Fruit fly (Drosophila melanogaster) whole organism, prepupa: Measurements from ENCODE around the gene Hsc70-3.

Experiments
- Blimp-1 ChIP-seq: fragments of 200-800 bp; sonication (Bioruptor generic); optimal IDR thresholded peaks from 3 replicates; lab custom pipeline; 2017; ENCODE audit warnings: missing biosample characterization, missing genetic modification characterization, mild to moderate bottlenecking, moderate library complexity, missing genetic modification reagents
- CG10669 ChIP-seq: fragments of 200-800 bp; sonication (Bioruptor generic); optimal IDR thresholded peaks from 3 replicates; lab custom pipeline; 2018; ENCODE audit warnings: missing biosample characterization, mild to moderate bottlenecking, missing genetic modification characterization, moderate library complexity
- CG11294 ChIP-seq: fragments of 200-800 bp; sonication (Bioruptor generic); IDR thresholded peaks from 2 replicates; pipeline ENCODE4 v1.3.6; 2022; ENCODE audit warnings: missing biosample characterization, missing genetic modification characterization
- CG11762 ChIP-seq: fragments of 200-800 bp; sonication (Bioruptor generic); optimal IDR thresholded peaks from 3 replicates; lab custom pipeline; 2016; ENCODE audit warnings: missing biosample characterization, missing genetic modification characterization; ENCODE audit not compliant: insufficient read depth
- CG11902 ChIP-seq: fragments of 200-800 bp; sonication (Bioruptor generic); optimal IDR thresholded peaks from 3 replicates; lab custom pipeline; 2016; ENCODE audit warnings: missing biosample characterization, missing genetic modification characterization
- CG1621 ChIP-seq: fragments of 200-800 bp; sonication (Bioruptor generic); optimal IDR thresholded peaks from 3 replicates; lab custom pipeline; 2018; ENCODE audit warnings: missing biosample characterization, mild to moderate bottlenecking, missing genetic modification characterization
- CG16779 ChIP-seq: fragments of 200-800 bp; sonication (Bioruptor generic); optimal IDR thresholded peaks from 3 replicates; lab custom pipeline; 2017; ENCODE audit warnings: missing biosample characterization, mild to moderate bottlenecking, missing genetic modification characterization
- CG3032 ChIP-seq: fragments of 200-800 bp; optimal IDR thresholded peaks from 2 replicates; lab custom pipeline; 2019; ENCODE audit warnings: missing biosample characterization, mild to moderate bottlenecking, missing genetic modification characterization, moderate library complexity
- CG6163 ChIP-seq: fragments of 200-800 bp; sonication (Bioruptor generic); IDR thresholded peaks from 3 replicates; pipeline ENCODE4 v1.3.6; 2022; ENCODE audit warnings: missing biosample characterization, missing genetic modification characterization
- CG6276 ChIP-seq: fragments of 200-800 bp; sonication (Bioruptor generic); optimal IDR thresholded peaks from 2 replicates; lab custom pipeline; 2017; ENCODE audit warnings: missing biosample characterization, mild to moderate bottlenecking, missing genetic modification characterization
- CG6792 ChIP-seq: fragments of 200-800 bp; sonication (Bioruptor generic); optimal IDR thresholded peaks from 3 replicates; lab custom pipeline; 2016; ENCODE audit warnings: missing biosample characterization, missing genetic modification characterization
- CG7368 ChIP-seq: fragments of 200-800 bp; sonication (Bioruptor generic); optimal IDR thresholded peaks from 3 replicates; lab custom pipeline; 2016; ENCODE audit warnings: missing biosample characterization, missing genetic modification characterization
- CG8319 ChIP-seq: fragments of 200-800 bp; sonication (Bioruptor generic); optimal IDR thresholded peaks from 3 replicates; lab custom pipeline; 2016; ENCODE audit warnings: missing biosample characterization, missing genetic modification characterization
- CG8632 ChIP-seq: fragments of 200-800 bp; sonication (Bioruptor generic); optimal IDR thresholded peaks from 3 replicates; lab custom pipeline; 2016; ENCODE audit warnings: missing biosample characterization, missing genetic modification characterization
- CG9139 ChIP-seq: fragments of 200-800 bp; sonication (Bioruptor generic); optimal IDR thresholded peaks from 3 replicates; lab custom pipeline; 2017; ENCODE audit warnings: missing biosample characterization, mild to moderate bottlenecking, missing genetic modification characterization
- Eip93F ChIP-seq: fragments of 200-800 bp; sonication (Bioruptor generic); optimal IDR thresholded peaks from 2 replicates; lab custom pipeline; 2016; ENCODE audit warnings: missing biosample characterization, mild to moderate bottlenecking, missing genetic modification characterization
- Ets21C ChIP-seq: fragments of 200-800 bp; sonication (Bioruptor generic); optimal IDR thresholded peaks from 3 replicates; lab custom pipeline; 2016; ENCODE audit warnings: missing biosample characterization, missing genetic modification characterization
- Ets96B ChIP-seq: fragments of 200-800 bp; optimal IDR thresholded peaks from 2 replicates; lab custom pipeline; 2019; ENCODE audit warnings: missing biosample characterization, mild to moderate bottlenecking, missing genetic modification characterization, moderate library complexity
- Gug ChIP-seq: fragments of 200-800 bp; sonication (Bioruptor generic); IDR thresholded peaks from 2 replicates; pipeline ENCODE4 v1.3.6; 2022; ENCODE audit warnings: missing biosample characterization, missing genetic modification characterization
- Hr38 ChIP-seq: sonication (Bioruptor generic); optimal IDR thresholded peaks from 2 replicates; lab custom pipeline; 2016; ENCODE audit warnings: missing biosample characterization, missing genetic modification characterization
- Lpt ChIP-seq: fragments of 200-800 bp; sonication (Bioruptor generic); optimal IDR thresholded peaks from 3 replicates; lab custom pipeline; 2016; ENCODE audit warnings: missing biosample characterization, missing genetic modification characterization
- Met ChIP-seq: fragments of 200-800 bp; sonication (Bioruptor generic); optimal IDR thresholded peaks from 3 replicates; lab custom pipeline; 2016; ENCODE audit warnings: missing biosample characterization, missing genetic modification characterization
- Smox ChIP-seq: fragments of 200-800 bp; sonication (Bioruptor generic); optimal IDR thresholded peaks from 3 replicates; lab custom pipeline; 2016; ENCODE audit warnings: missing biosample characterization, missing genetic modification characterization
- Sox14 ChIP-seq: fragments of 200-800 bp; sonication (Bioruptor generic); optimal IDR thresholded peaks from 3 replicates; lab custom pipeline; 2016; ENCODE audit warnings: missing biosample characterization, missing genetic modification characterization
- Sox15 ChIP-seq: fragments of 200-800 bp; sonication (Bioruptor generic); optimal IDR thresholded peaks from 3 replicates; lab custom pipeline; 2016; ENCODE audit warnings: missing biosample characterization, missing genetic modification characterization
- achi ChIP-seq: fragments of 200-800 bp; sonication (Bioruptor generic); optimal IDR thresholded peaks from 3 replicates; lab custom pipeline; 2016; ENCODE audit warnings: missing biosample characterization, missing genetic modification characterization
- acj6 ChIP-seq: fragments of 200-800 bp; sonication (Bioruptor generic); optimal IDR thresholded peaks from 3 replicates; lab custom pipeline; 2016; ENCODE audit warnings: missing biosample characterization, missing genetic modification characterization
- cyc ChIP-seq: fragments of 200-800 bp; sonication (Bioruptor generic); optimal IDR thresholded peaks from 3 replicates; lab custom pipeline; 2016; ENCODE audit warnings: missing biosample characterization, missing genetic modification characterization
- dac ChIP-seq: fragments of 200-800 bp; sonication (Bioruptor generic); optimal IDR thresholded peaks from 2 replicates; lab custom pipeline; 2017; ENCODE audit warnings: missing biosample characterization, mild to moderate bottlenecking, missing genetic modification characterization
- dsx ChIP-seq: fragments of 200-800 bp; optimal IDR thresholded peaks from 3 replicates; lab custom pipeline; 2019; ENCODE audit warnings: missing biosample characterization, mild to moderate bottlenecking, missing genetic modification characterization, moderate library complexity; ENCODE audit not compliant: poor library complexity, severe bottlenecking
- eg ChIP-seq: fragments of 200-800 bp; sonication (Bioruptor generic); IDR thresholded peaks from 3 replicates; pipeline ENCODE4 v1.3.6; 2022; ENCODE audit warnings: missing biosample characterization, missing genetic modification characterization
- esn ChIP-seq: fragments of 200-800 bp; sonication (Bioruptor generic); optimal IDR thresholded peaks from 2 replicates; lab custom pipeline; 2016; ENCODE audit warnings: missing biosample characterization, mild to moderate bottlenecking, missing genetic modification characterization, moderate library complexity
- fd59A ChIP-seq: fragments of 200-800 bp; sonication (Bioruptor generic); optimal IDR thresholded peaks from 2 replicates; lab custom pipeline; 2017; ENCODE audit warnings: missing biosample characterization, mild to moderate bottlenecking, missing genetic modification characterization, missing genetic modification reagents
- fd85E ChIP-seq: fragments of 200-800 bp; sonication (Bioruptor generic); optimal IDR thresholded peaks from 3 replicates; lab custom pipeline; 2016; ENCODE audit warnings: missing biosample characterization, missing genetic modification characterization
- lz ChIP-seq: fragments of 200-800 bp; sonication (Bioruptor generic); optimal IDR thresholded peaks from 3 replicates; lab custom pipeline; 2016; ENCODE audit warnings: missing biosample characterization, missing genetic modification characterization
- net ChIP-seq: fragments of 200-800 bp; sonication (Bioruptor generic); optimal IDR thresholded peaks from 3 replicates; lab custom pipeline; 2016; ENCODE audit warnings: missing biosample characterization, missing genetic modification characterization
- pdm3 ChIP-seq: fragments of 200-800 bp; sonication (Bioruptor generic); optimal IDR thresholded peaks from 3 replicates; lab custom pipeline; 2016; ENCODE audit warnings: missing biosample characterization, missing genetic modification characterization
- salr ChIP-seq, 2 experiments: fragments of 200-800 bp; sonication (Bioruptor generic); optimal IDR thresholded peaks; 3 replicates each; lab custom pipeline; 2016 to 2018; ENCODE audit warnings: missing biosample characterization in 2 of 2, missing genetic modification characterization in 2 of 2, mild to moderate bottlenecking in 1 of 2
- spab ChIP-seq: fragments of 200-800 bp; sonication (Bioruptor generic); optimal IDR thresholded peaks from 2 replicates; lab custom pipeline; 2017; ENCODE audit warnings: missing biosample characterization, mild to moderate bottlenecking, missing genetic modification characterization, missing genetic modification reagents
- ss ChIP-seq, 2 experiments: fragments of 200-800 bp; sonication (Bioruptor generic); optimal IDR thresholded peaks; 2 replicates in 1 of 2; 3 replicates in 1 of 2; lab custom pipeline; 2017 to 2018; ENCODE audit warnings: mild to moderate bottlenecking in 2 of 2, missing biosample characterization in 2 of 2, missing genetic modification characterization in 2 of 2, moderate library complexity in 1 of 2
- svp ChIP-seq: fragments of 200-800 bp; sonication (Bioruptor generic); peaks from one replicate; lab custom pipeline; 2016; ENCODE audit warnings: missing biosample characterization, missing genetic modification characterization
- topi ChIP-seq: fragments of 200-800 bp; sonication (Bioruptor generic); optimal IDR thresholded peaks from 3 replicates; lab custom pipeline; 2016; ENCODE audit warnings: missing biosample characterization, missing genetic modification characterization
- vri ChIP-seq: fragments of 200-800 bp; sonication (Bioruptor generic); optimal IDR thresholded peaks from 3 replicates; lab custom pipeline; 2016; ENCODE audit warnings: missing biosample characterization, mild to moderate bottlenecking, missing genetic modification characterization

Gene Hsc70-3

dm6 chrX:11788187-11788870, 18.6 kb downstream of the Hsc70-3 start (continued):
- TF ChIP-seq CG16779 (tag; lab: Kevin White, UChicago) (peak; percentile 77), topi (GFP tag; lab: Kevin White, UChicago) (peak; percentile 87), CG9139 (peak; percentile 52), CG8632 (GFP tag; lab: Kevin White, UChicago) (peak; percentile 79), lz (GFP tag; lab: Kevin White, UChicago) (peak; percentile 84), dsx (GFP tag; lab: Kevin White, UChicago) (peak; percentile 85), CG3032 (tag; lab: Kevin White, UChicago) (peak; percentile 81), cyc (GFP tag; lab: Kevin White, UChicago) (peak; percentile 83), CG7368 (peak; percentile 75), Gug (GFP tag; lab: Robert Waterston, UW) (peak; percentile 81), Sox15 (GFP tag; lab: Kevin White, UChicago) (peak; percentile 71), CG8319 (GFP tag; lab: Kevin White, UChicago) (peak; percentile 65), achi (GFP tag; lab: Kevin White, UChicago) (peak; percentile 83), net (GFP tag; lab: Kevin White, UChicago) (peak; percentile 82), Smox (GFP tag; lab: Kevin White, UChicago) (peak; percentile 85), fd59A (GFP tag; lab: Kevin White, UChicago) (peak; percentile 73)

- TF ChIP-seq cyc (GFP tag; lab: Kevin White, UChicago) = no peak
- TF ChIP-seq Eip93F (GFP tag; lab: Kevin White, UChicago) = no peak
- no peak for TF ChIP-seq CG6163 (GFP tag; lab: Robert Waterston, UW)
These were observed 19.8 kb downstream of the Hsc70-3 start, which contains the start of gene Karl for dm6 chrX:11787081-11787480. Karl (plus strand) TSS chrX:11787381.

- no peak for TF ChIP-seq CG10669 (GFP tag; lab: Kevin White, UChicago)
- no peak for TF ChIP-seq CG7368
- TF ChIP-seq ss (GFP tag; optimal IDR thresholded peaks at IDR 0.05; lab: Kevin White, UChicago) = peak; percentile 53 to 76
- peak; percentile 19 for TF ChIP-seq Ets96B (tag; lab: Kevin White, UChicago)
- TF ChIP-seq CG8319 (GFP tag; lab: Kevin White, UChicago) = no peak
- TF ChIP-seq Sox14 (GFP tag; lab: Kevin White, UChicago) = no peak
- TF ChIP-seq CG11902 = no peak
- TF ChIP-seq CG6276 (GFP tag; lab: Kevin White, UChicago) = peak; percentile 33
- no peak for TF ChIP-seq vri
- no peak for TF ChIP-seq Blimp-1
- TF ChIP-seq pdm3 (GFP tag; lab: Kevin White, UChicago) = no peak
- no peak for TF ChIP-seq CG11294 (GFP tag; lab: Robert Waterston, UW)
- no peak for TF ChIP-seq Smox (GFP tag; lab: Kevin White, UChicago)
- no peak for TF ChIP-seq topi (GFP tag; lab: Kevin White, UChicago)
- no peak for TF ChIP-seq lz (GFP tag; lab: Kevin White, UChicago)
- no peak for TF ChIP-seq fd85E
- no peak for TF ChIP-seq Met
- TF ChIP-seq CG8632 (GFP tag; lab: Kevin White, UChicago) = no peak
- no peak for TF ChIP-seq svp (GFP tag; lab: Kevin White, UChicago)
- no peak for TF ChIP-seq Sox15 (GFP tag; lab: Kevin White, UChicago)
- TF ChIP-seq net (GFP tag; lab: Kevin White, UChicago) = no peak
- no peak for TF ChIP-seq CG11762 (GFP tag; lab: Kevin White, UChicago)
- no peak for TF ChIP-seq dac
- no peak for TF ChIP-seq salr (GFP tag; optimal IDR thresholded peaks at IDR 0.05; lab: Kevin White, UChicago)
- peak; percentile 74 for TF ChIP-seq eg (GFP tag; lab: Robert Waterston, UW)
- peak; percentile 39 for TF ChIP-seq spab (GFP tag; lab: Kevin White, UChicago)
- no peak for TF ChIP-seq Hr38 (GFP tag; lab: Kevin White, UChicago)
- no peak for TF ChIP-seq CG1621
- TF ChIP-seq CG9139 = peak; percentile 64
- peak; percentile 59; the same call in 2 of the 3 replicates for TF ChIP-seq CG6163 (GFP tag; lab: Robert Waterston, UW)
- no peak for TF ChIP-seq esn (GFP tag; lab: Kevin White, UChicago)
- TF ChIP-seq Eip93F (GFP tag; lab: Kevin White, UChicago) = no peak
- TF ChIP-seq Ets21C (GFP tag; lab: Kevin White, UChicago) = no peak
- TF ChIP-seq fd59A (GFP tag; lab: Kevin White, UChicago) = no peak
- no peak for TF ChIP-seq acj6 (GFP tag; lab: Kevin White, UChicago)
- peak; percentile 23 for TF ChIP-seq dsx (GFP tag; lab: Kevin White, UChicago)
- TF ChIP-seq CG16779 (tag; lab: Kevin White, UChicago) = no peak
- no peak for TF ChIP-seq CG6792 (GFP tag; lab: Kevin White, UChicago)
- TF ChIP-seq Lpt (GFP tag; lab: Kevin White, UChicago) = no peak
These were observed 21.9 kb downstream of the Hsc70-3 start for dm6 chrX:11784997-11785396.
